Fruit fly (Drosophila melanogaster) whole organism, embryonic: ENCODE results near the gene MEP-1.

Experiments
- Aef1 ChIP-seq: fragments of 200-800 bp; sonication (Bioruptor generic); IDR thresholded peaks from 3 replicates; pipeline ENCODE4 v1.3.6; 2022; ENCODE audit warnings: missing biosample characterization, missing genetic modification characterization
- Atf-2 ChIP-seq: fragments of 200-800 bp; sonication (Bioruptor generic); optimal IDR thresholded peaks from 2 replicates; lab custom pipeline; 2016; ENCODE audit warnings: missing biosample characterization, missing genetic modification characterization
- BEAF-32 ChIP-seq: fragments of 200-800 bp; sonication (Bioruptor generic); optimal IDR thresholded peaks from 3 replicates; lab custom pipeline; 2017; ENCODE audit warnings: missing biosample characterization, missing genetic modification characterization, mild to moderate bottlenecking, moderate library complexity, missing genetic modification reagents
- CG11085 ChIP-seq: fragments of 200-800 bp; sonication (Bioruptor generic); IDR thresholded peaks from 2 replicates; pipeline ENCODE4 v1.3.6; 2022; ENCODE audit warnings: missing biosample characterization, missing genetic modification characterization
- CG11504 ChIP-seq: fragments of 200-800 bp; sonication (Bioruptor generic); optimal IDR thresholded peaks from 3 replicates; lab custom pipeline; 2019; ENCODE audit warnings: missing biosample characterization, mild to moderate bottlenecking, missing genetic modification characterization, moderate library complexity
- CG12299 ChIP-seq: fragments of 200-800 bp; sonication (Bioruptor generic); optimal IDR thresholded peaks from 2 replicates; lab custom pipeline; 2018; ENCODE audit warnings: missing biosample characterization, mild to moderate bottlenecking, missing genetic modification characterization
- CG12659 ChIP-seq: fragments of 200-800 bp; sonication (Bioruptor generic); optimal IDR thresholded peaks from 3 replicates; lab custom pipeline; 2017; ENCODE audit warnings: mild to moderate bottlenecking, missing biosample characterization, missing genetic modification reagents, missing genetic modification characterization
- CG12942 ChIP-seq: fragments of 200-800 bp; sonication (Bioruptor generic); optimal IDR thresholded peaks from 3 replicates; lab custom pipeline; 2016; ENCODE audit warnings: missing biosample characterization, missing genetic modification characterization
- CG13775 ChIP-seq: fragments of 200-800 bp; sonication (Bioruptor generic); optimal IDR thresholded peaks from 3 replicates; lab custom pipeline; 2017; ENCODE audit warnings: missing biosample characterization, mild to moderate bottlenecking, missing genetic modification characterization
- CG14710 ChIP-seq: fragments of 200-800 bp; sonication (Bioruptor generic); optimal IDR thresholded peaks from 3 replicates; lab custom pipeline; 2019; ENCODE audit warnings: missing biosample characterization, mild to moderate bottlenecking, missing genetic modification characterization, moderate library complexity
- CG1602 ChIP-seq: fragments of 200-800 bp; sonication (Bioruptor generic); optimal IDR thresholded peaks from 3 replicates; lab custom pipeline; 2016; ENCODE audit warnings: missing biosample characterization, missing genetic modification characterization
- CG1647 ChIP-seq: fragments of 200-800 bp; sonication (Bioruptor generic); optimal IDR thresholded peaks from 3 replicates; lab custom pipeline; 2016; ENCODE audit warnings: missing biosample characterization, missing genetic modification characterization
- CG16813 ChIP-seq: fragments of 200-800 bp; sonication (Bioruptor generic); IDR thresholded peaks from 3 replicates; pipeline ENCODE4 v1.3.6; 2022; ENCODE audit warnings: missing biosample characterization, missing genetic modification characterization; ENCODE audit not compliant: partially characterized antibody
- CG17328 ChIP-seq: fragments of 200-800 bp; sonication (Bioruptor generic); IDR thresholded peaks from 2 replicates; pipeline ENCODE4 v1.3.6; 2022; ENCODE audit warnings: missing biosample characterization, missing genetic modification characterization
- CG17385 ChIP-seq: fragments of 200-800 bp; sonication (Bioruptor generic); optimal IDR thresholded peaks from 3 replicates; lab custom pipeline; 2018; ENCODE audit warnings: missing biosample characterization, mild to moderate bottlenecking, missing genetic modification characterization
- CG1832 ChIP-seq: fragments of 200-800 bp; sonication (Bioruptor generic); optimal IDR thresholded peaks from 2 replicates; lab custom pipeline; 2017; ENCODE audit warnings: missing biosample characterization, mild to moderate bottlenecking, missing genetic modification characterization, inconsistent platforms
- CG4328 ChIP-seq: fragments of 200-800 bp; sonication (Bioruptor generic); optimal IDR thresholded peaks from 3 replicates; lab custom pipeline; 2017; ENCODE audit warnings: missing biosample characterization, missing genetic modification reagents, missing genetic modification characterization
- CG4617 ChIP-seq: fragments of 200-800 bp; sonication (Bioruptor generic); optimal IDR thresholded peaks from 3 replicates; lab custom pipeline; 2016; ENCODE audit warnings: missing biosample characterization, missing genetic modification characterization, borderline replicate concordance
- CG4730 ChIP-seq: fragments of 200-800 bp; sonication (Bioruptor generic); IDR thresholded peaks from 2 replicates; pipeline ENCODE4 v1.3.6; 2022; ENCODE audit warnings: missing biosample characterization, missing genetic modification characterization
- CG7928 ChIP-seq: fragments of 200-800 bp; sonication (Bioruptor generic); optimal IDR thresholded peaks from 2 replicates; lab custom pipeline; 2017; ENCODE audit warnings: missing biosample characterization, mild to moderate bottlenecking, missing genetic modification characterization
- Chrac-16 ChIP-seq: fragments of 200-800 bp; sonication (Bioruptor generic); optimal IDR thresholded peaks from 3 replicates; lab custom pipeline; 2016; ENCODE audit warnings: missing biosample characterization, missing genetic modification characterization
- CkIIα-i1 ChIP-seq: fragments of 200-800 bp; sonication (Bioruptor generic); IDR thresholded peaks from 2 replicates; pipeline ENCODE4 v1.3.6; 2022; ENCODE audit warnings: missing biosample characterization, missing genetic modification characterization
- D ChIP-seq, 2 experiments: fragments of 200-800 bp in 1 of 2; fragments of >200 bp in 1 of 2; sonication (Bioruptor generic) in 1 of 2; optimal IDR thresholded peaks; 2 replicates in 1 of 2; 3 replicates in 1 of 2; lab custom pipeline; 2017; ENCODE audit warnings: mild to moderate bottlenecking in 1 of 2, missing biosample characterization in 1 of 2, missing genetic modification characterization in 1 of 2, missing genetic modification reagents in 1 of 2
- Fer3 ChIP-seq: fragments of 200-800 bp; sonication (Bioruptor generic); optimal IDR thresholded peaks from 2 replicates; lab custom pipeline; 2018; ENCODE audit warnings: missing biosample characterization, mild to moderate bottlenecking, missing genetic modification characterization, moderate library complexity
- HLH4C ChIP-seq: fragments of 200-800 bp; sonication (Bioruptor generic); IDR thresholded peaks from 3 replicates; pipeline ENCODE4 v1.3.6; 2022; ENCODE audit warnings: missing biosample characterization, missing genetic modification characterization; ENCODE audit not compliant: partially characterized antibody
- Hand ChIP-seq: fragments of 200-800 bp; sonication (Bioruptor generic); optimal IDR thresholded peaks from 2 replicates; lab custom pipeline; 2017; ENCODE audit warnings: mild to moderate bottlenecking, missing biosample characterization, missing genetic modification reagents, missing genetic modification characterization
- Hey ChIP-seq: fragments of 200-800 bp; sonication (Bioruptor generic); optimal IDR thresholded peaks from 3 replicates; lab custom pipeline; 2018; ENCODE audit warnings: missing biosample characterization, mild to moderate bottlenecking, missing genetic modification characterization
- MBD-R2 ChIP-seq: fragments of 200-800 bp; sonication (Bioruptor generic); IDR thresholded peaks from 2 replicates; pipeline ENCODE4 v1.3.6; 2022; ENCODE audit warnings: missing biosample characterization, missing genetic modification characterization
- PHDP ChIP-seq: fragments of 200-800 bp; sonication (Bioruptor generic); optimal IDR thresholded peaks from 3 replicates; lab custom pipeline; 2018; ENCODE audit warnings: missing biosample characterization, mild to moderate bottlenecking, missing genetic modification characterization, moderate library complexity
- Sox102F ChIP-seq: fragments of 200-800 bp; sonication (Bioruptor generic); optimal IDR thresholded peaks from 2 replicates; lab custom pipeline; 2018; ENCODE audit warnings: missing biosample characterization, mild to moderate bottlenecking, missing genetic modification characterization, moderate library complexity
- Sry-δ ChIP-seq: fragments of 200-800 bp; sonication (Bioruptor generic); optimal IDR thresholded peaks from 2 replicates; lab custom pipeline; 2016; ENCODE audit warnings: missing biosample characterization, missing genetic modification characterization
- Taf1 ChIP-seq: fragments of 200-800 bp; sonication (Bioruptor generic); IDR thresholded peaks from 2 replicates; pipeline ENCODE4 v1.3.6; 2022; ENCODE audit warnings: missing biosample characterization, missing genetic modification characterization
- Vsx1 ChIP-seq: fragments of 200-800 bp; sonication (Bioruptor generic); optimal IDR thresholded peaks from 2 replicates; lab custom pipeline; 2017; ENCODE audit warnings: missing biosample characterization, mild to moderate bottlenecking, missing genetic modification characterization, missing genetic modification reagents
- crp ChIP-seq, 2 experiments: fragments of 200-800 bp; sonication (Bioruptor generic); optimal IDR thresholded peaks; 2 replicates in 1 of 2; 3 replicates in 1 of 2; lab custom pipeline; 2017; ENCODE audit warnings: missing biosample characterization in 2 of 2, missing genetic modification characterization in 2 of 2, mild to moderate bottlenecking in 1 of 2, moderate library complexity in 1 of 2
- cwo ChIP-seq: fragments of 200-800 bp; sonication (Bioruptor generic); optimal IDR thresholded peaks from 3 replicates; lab custom pipeline; 2017; ENCODE audit warnings: missing biosample characterization, missing genetic modification characterization, mild to moderate bottlenecking, moderate library complexity, missing genetic modification reagents
- dati ChIP-seq: fragments of 200-800 bp; sonication (Bioruptor generic); IDR thresholded peaks from 2 replicates; pipeline ENCODE4 v1.3.6; 2022; ENCODE audit warnings: missing biosample characterization, missing genetic modification characterization
- dmrt99B ChIP-seq: fragments of 200-800 bp; sonication (Bioruptor generic); optimal IDR thresholded peaks from 2 replicates; lab custom pipeline; 2018; ENCODE audit warnings: missing biosample characterization, mild to moderate bottlenecking, missing genetic modification characterization, moderate library complexity
- emc ChIP-seq: fragments of 200-800 bp; sonication (Bioruptor generic); optimal IDR thresholded peaks from 2 replicates; lab custom pipeline; 2016; ENCODE audit warnings: missing biosample characterization, missing genetic modification characterization
- fd102C ChIP-seq: fragments of 200-800 bp; sonication (Bioruptor generic); optimal IDR thresholded peaks from 2 replicates; lab custom pipeline; 2018; ENCODE audit warnings: missing biosample characterization, mild to moderate bottlenecking, missing genetic modification characterization, moderate library complexity
- grau ChIP-seq: fragments of 200-800 bp; optimal IDR thresholded peaks from 3 replicates; lab custom pipeline; 2019; ENCODE audit warnings: missing biosample characterization, mild to moderate bottlenecking, missing genetic modification characterization, moderate library complexity
- gsb-n ChIP-seq: fragments of 200-800 bp; sonication (Bioruptor generic); optimal IDR thresholded peaks from 3 replicates; lab custom pipeline; 2018; ENCODE audit warnings: missing biosample characterization, mild to moderate bottlenecking, missing genetic modification characterization
- ind ChIP-seq: fragments of 200-800 bp; sonication (Bioruptor generic); optimal IDR thresholded peaks from 3 replicates; lab custom pipeline; 2016; ENCODE audit warnings: missing biosample characterization, missing genetic modification characterization
- insv ChIP-seq, 2 experiments: fragments of 200-800 bp; sonication (Bioruptor generic); optimal IDR thresholded peaks; 3 replicates each; lab custom pipeline; 2016 to 2018; ENCODE audit warnings: missing biosample characterization in 2 of 2, missing genetic modification characterization in 2 of 2
- jing ChIP-seq: fragments of 200-800 bp; sonication (Bioruptor generic); optimal IDR thresholded peaks from 2 replicates; lab custom pipeline; 2018; ENCODE audit warnings: missing biosample characterization, mild to moderate bottlenecking, missing genetic modification characterization
- nmo ChIP-seq: fragments of 200-800 bp; sonication (Bioruptor generic); optimal IDR thresholded peaks from 2 replicates; lab custom pipeline; 2018; ENCODE audit warnings: missing biosample characterization, mild to moderate bottlenecking, missing genetic modification characterization, moderate library complexity
- row ChIP-seq: fragments of 200-800 bp; sonication (Bioruptor generic); IDR thresholded peaks from 3 replicates; pipeline ENCODE4 v1.3.6; 2022; ENCODE audit warnings: missing biosample characterization, missing genetic modification characterization
- ssp ChIP-seq: fragments of 200-800 bp; sonication (Bioruptor generic); IDR thresholded peaks from 2 replicates; pipeline ENCODE4 v1.3.6; 2022; ENCODE audit warnings: missing biosample characterization, missing genetic modification characterization
- vfl ChIP-seq: fragments of 200-800 bp; sonication (Bioruptor generic); optimal IDR thresholded peaks from 2 replicates; lab custom pipeline; 2016; ENCODE audit warnings: missing biosample characterization, missing genetic modification characterization

MEP-1 gene

DNA sequence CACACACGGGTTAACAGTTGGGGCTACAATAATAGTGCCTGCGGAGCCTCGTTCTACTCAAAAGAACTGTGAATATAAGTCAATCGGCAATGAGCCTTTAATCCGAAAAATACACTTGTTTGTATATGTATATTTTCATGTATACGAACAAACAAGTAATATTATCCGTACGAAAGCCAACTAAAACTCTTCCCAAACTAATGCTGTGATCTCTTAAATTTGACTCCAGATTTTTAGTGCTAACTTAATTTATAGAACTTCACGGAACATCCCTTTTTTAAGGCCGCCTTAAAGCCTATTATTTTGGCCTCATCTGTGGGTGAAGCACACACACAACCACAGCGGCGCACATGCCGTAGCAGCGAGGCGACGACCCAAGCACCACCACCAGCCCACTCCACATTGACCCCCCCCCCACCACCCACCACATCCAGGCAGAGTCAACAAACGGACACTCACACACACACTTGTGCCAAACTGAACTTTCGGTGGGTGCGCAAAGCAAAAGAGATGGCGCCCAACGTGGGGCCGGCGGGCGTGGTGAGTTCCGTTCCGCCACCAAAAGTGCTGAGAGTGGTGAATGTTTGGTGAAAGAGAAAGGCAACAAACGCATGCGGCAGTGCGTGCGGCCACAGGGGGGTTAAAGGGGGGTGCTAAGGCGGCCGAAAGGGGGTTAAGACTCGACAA lies 47.3 kb upstream of the MEP-1 start (continued):
- TF ChIP-seq PHDP (tag; lab: Kevin White, UChicago) (peak; percentile 88), CG1647 (GFP tag; lab: Kevin White, UChicago) (peak; percentile 54), dati (GFP tag; lab: Robert Waterston, UW) (0 out of 2 replicates have a peak, but pooled peaks have one; percentile 3), emc (GFP tag; lab: Kevin White, UChicago) (no peak), Chrac-16 (GFP tag; lab: Kevin White, UChicago) (peak; percentile 79), CG7928 (GFP tag; lab: Kevin White, UChicago) (peak; percentile 7), CG11504 (peak; percentile 90), grau (tag; lab: Kevin White, UChicago) (peak; percentile 84), CG13775 (peak; percentile 80), CG4617 (GFP tag; lab: Kevin White, UChicago) (peak; percentile 40), CG12942 (GFP tag; lab: Kevin White, UChicago) (peak; percentile 69), CG4328 (GFP tag; lab: Kevin White, UChicago) (peak; percentile 15), Sox102F (GFP tag; lab: Kevin White, UChicago) (peak; percentile 83), Taf1 (no peak), nmo (GFP tag; lab: Kevin White, UChicago) (peak; percentile 90), CkIIα-i1 (no peak), CG1832 (GFP tag; lab: Kevin White, UChicago) (peak; percentile 15), CG12299 (tag; lab: Kevin White, UChicago) (peak; percentile 65), Atf-2 (GFP tag; lab: Kevin White, UChicago) (peak; percentile 68), CG4730 (peak; percentile 48), D (optimal IDR thresholded peaks at IDR 0.05; lab: Kevin White, UChicago) (no peak), D (GFP tag; optimal IDR thresholded peaks at IDR 0.05; lab: Kevin White, UChicago) (peak; percentile 3), HLH4C (GFP tag; lab: Robert Waterston, UW) (no peak), jing (GFP tag; lab: Kevin White, UChicago) (peak; percentile 56), crp (GFP tag; optimal IDR thresholded peaks at IDR 0.05; lab: Kevin White, UChicago) (peak in 1 of 2 experiments; percentile 31), CG12659 (peak; percentile 88), CG17328 (GFP tag; lab: Robert Waterston, UW) (peak; percentile 46), Sry-δ (GFP tag; lab: Kevin White, UChicago) (peak; percentile 0), BEAF-32 (GFP tag; lab: Kevin White, UChicago) (no peak), cwo (GFP tag; lab: Kevin White, UChicago) (peak; percentile 72), Hand (GFP tag; lab: Kevin White, UChicago) (peak; percentile 87), CG1602 (GFP tag; lab: Kevin White, UChicago) (peak; percentile 72), CG14710 (tag; lab: Kevin White, UChicago) (peak; percentile 78), ind (peak; percentile 79), dmrt99B (peak; percentile 92), CG16813 (GFP tag; lab: Robert Waterston, UW) (no peak), Hey (tag; lab: Kevin White, UChicago) (no peak), fd102C (no peak), Fer3 (tag; lab: Kevin White, UChicago) (peak; percentile 70), row (peak; percentile 81), vfl (GFP tag; lab: Kevin White, UChicago) (peak; percentile 32), MBD-R2 (GFP tag; lab: Robert Waterston, UW) (no peak), CG17385 (GFP tag; lab: Kevin White, UChicago) (peak; percentile 88), CG11085 (GFP tag; lab: Robert Waterston, UW) (no peak), Vsx1 (peak; percentile 68), insv (GFP tag; optimal IDR thresholded peaks at IDR 0.05; lab: Kevin White, UChicago) (no peak), gsb-n (peak; percentile 67), Aef1 (GFP tag; lab: Robert Waterston, UW) (peak; percentile 34; the same call in 1 of the 3 replicates), ssp (GFP tag; lab: Robert Waterston, UW) (peak; percentile 34; the same call in 1 of the 2 replicates)
